Worm (Caenorhabditis elegans): ENCODE measurements around the gene ZK1290.11.
A peak's percentile ranks its signal among the peaks of the same experiment; 100 is the strongest.

ZK1290.11 gene

ce11 chrII:7537603-7538230 lies 23.7 kb downstream of the ZK1290.11 start, which contains the start of gene nfi-1:
Gene nfi-1 (plus strand): TSS chrII:7538180.
- TF ChIP-seq sem-2 (GFP tag; optimal IDR thresholded peaks at IDR 0.05): no peak
- no peak for TF ChIP-seq nhr-28 (tag; optimal IDR thresholded peaks at IDR 0.05)
- TF ChIP-seq mab-5 (tag; optimal IDR thresholded peaks at IDR 0.05): no peak
- TF ChIP-seq M03D4.4 (tag; optimal IDR thresholded peaks at IDR 0.05): no peak
- no peak for TF ChIP-seq flh-1 (GFP tag; optimal IDR thresholded peaks at IDR 0.05)
- no peak for TF ChIP-seq nhr-76 (tag; optimal IDR thresholded peaks at IDR 0.05)
- peak; percentile 82 for TF ChIP-seq lsy-2 (tag; optimal IDR thresholded peaks at IDR 0.05)
- TF ChIP-seq elt-3 (tag; optimal IDR thresholded peaks at IDR 0.05): no peak
- no peak for TF ChIP-seq cnd-1 (tag; optimal IDR thresholded peaks at IDR 0.05)
- TF ChIP-seq hlh-1 (tag; optimal IDR thresholded peaks at IDR 0.05): peak; percentile 10
- no peak for TF ChIP-seq ceh-83 (GFP tag; optimal IDR thresholded peaks at IDR 0.05)
- TF ChIP-seq pha-4 (tag; optimal IDR thresholded peaks at IDR 0.05): no peak
- TF ChIP-seq nhr-237 (tag; optimal IDR thresholded peaks at IDR 0.05): no peak
- TF ChIP-seq ham-2 (GFP tag; optimal IDR thresholded peaks at IDR 0.05): no peak
- TF ChIP-seq ceh-43 (GFP tag; optimal IDR thresholded peaks at IDR 0.05): no peak
- peak; percentile 8 for TF ChIP-seq ceh-39 (tag; optimal IDR thresholded peaks at IDR 0.05)
- no peak for TF ChIP-seq lin-13 (tag; optimal IDR thresholded peaks at IDR 0.05)
- TF ChIP-seq mep-1 (tag; optimal IDR thresholded peaks at IDR 0.05): peak; percentile 67
- no peak for TF ChIP-seq ztf-11 (tag; optimal IDR thresholded peaks at IDR 0.05)
- TF ChIP-seq tbx-8 (GFP tag; optimal IDR thresholded peaks at IDR 0.05): no peak
- no peak for TF ChIP-seq ces-1 (GFP tag; optimal IDR thresholded peaks at IDR 0.05)

ce11 chrII:7534934-7535333 lies 26.5 kb downstream of the ZK1290.11 start, which contains the start of gene ZK1290.13:
Gene ZK1290.13 (plus strand): TSS chrII:7535006.
- TF ChIP-seq zip-8 (tag; optimal IDR thresholded peaks at IDR 0.05) (no peak), bed-3 (GFP tag; optimal IDR thresholded peaks at IDR 0.05) (no peak), pha-4 (tag; optimal IDR thresholded peaks at IDR 0.05) (no peak), nhr-76 (tag; optimal IDR thresholded peaks at IDR 0.05) (no peak)

- TF ChIP-seq elt-1 (tag; optimal IDR thresholded peaks at IDR 0.05; ENCODE audit: borderline replicate concordance, insufficient read depth) (peak; percentile 82), zip-8 (tag; optimal IDR thresholded peaks at IDR 0.05) (no peak)
Observed at ce11 chrII:7534369-7534768, 27.0 kb downstream of the ZK1290.11 start, which contains the start of gene wrt-10. Gene wrt-10 (minus strand): TSS chrII:7534563.

- TF ChIP-seq M03D4.4 (tag; optimal IDR thresholded peaks at IDR 0.05) (no peak), pha-4 (tag; optimal IDR thresholded peaks at IDR 0.05) (no peak), mep-1 (tag; optimal IDR thresholded peaks at IDR 0.05) (no peak)
Observed at ce11 chrII:7531478-7531877, 29.9 kb downstream of the ZK1290.11 start.

ce11 chrII:7530944-7531343 lies 30.4 kb downstream of the ZK1290.11 start, which contains the start of gene wrt-1:
Gene wrt-1 (plus strand): TSS chrII:7530996.
- no peak for TF ChIP-seq ceh-43 (GFP tag; optimal IDR thresholded peaks at IDR 0.05)
- no peak for TF ChIP-seq ceh-39 (tag; optimal IDR thresholded peaks at IDR 0.05)
- TF ChIP-seq ham-2 (GFP tag; optimal IDR thresholded peaks at IDR 0.05): peak; percentile 13

ce11 chrII:7529078-7529683 lies 32.2 kb downstream of the ZK1290.11 start, which contains the start of gene ZK1290.5:
Gene ZK1290.5 (plus strand): TSS chrII:7529643.
- TF ChIP-seq nhr-237 (tag; optimal IDR thresholded peaks at IDR 0.05): peak; percentile 46
- TF ChIP-seq zip-8 (tag; optimal IDR thresholded peaks at IDR 0.05): no peak
- no peak for TF ChIP-seq lsy-2 (tag; optimal IDR thresholded peaks at IDR 0.05)
- no peak for TF ChIP-seq tbx-8 (GFP tag; optimal IDR thresholded peaks at IDR 0.05)
- no peak for TF ChIP-seq mab-5 (tag; optimal IDR thresholded peaks at IDR 0.05)
- peak; percentile 70 for TF ChIP-seq unc-120 (tag; optimal IDR thresholded peaks at IDR 0.05; ENCODE audit: poor library complexity, severe bottlenecking)
- TF ChIP-seq snpc-4 (tag; optimal IDR thresholded peaks at IDR 0.05): no peak
- peak; percentile 76 for TF ChIP-seq unc-62 (GFP tag; optimal IDR thresholded peaks at IDR 0.05)
- peak; percentile 62 for TF ChIP-seq hlh-1 (tag; optimal IDR thresholded peaks at IDR 0.05)
